Worm (Caenorhabditis elegans): ENCODE data around the gene dhs-22.
A peak's percentile ranks its signal among the peaks of the same experiment; 100 is the strongest.

The dhs-22 gene

ce11 chrV:14414964-14415564 is 6.2 kb downstream of the dhs-22 start, which contains the start of the genes nxf-1 and C15H11.11:
nxf-1 (minus strand) TSS chrV:14415014.
C15H11.11 (plus strand) TSS chrV:14415499.
- peak; percentile 97 for TF ChIP-seq hlh-30 (tag; optimal IDR thresholded peaks at IDR 0.05; ENCODE audit: insufficient read depth)
- TF ChIP-seq unc-42 (tag; optimal IDR thresholded peaks at IDR 0.05): peak; percentile 17
- no peak for TF ChIP-seq che-1 (tag; optimal IDR thresholded peaks at IDR 0.05)
- no peak for TF ChIP-seq ets-4 (tag; optimal IDR thresholded peaks at IDR 0.05)
- no peak for TF ChIP-seq ceh-48 (tag; optimal IDR thresholded peaks at IDR 0.05)
- no peak for TF ChIP-seq npax-4 (tag; optimal IDR thresholded peaks at IDR 0.05)
- TF ChIP-seq K02D7.2 (tag; optimal IDR thresholded peaks at IDR 0.05): no peak
- no peak for TF ChIP-seq pha-2 (tag; optimal IDR thresholded peaks at IDR 0.05)
- TF ChIP-seq madf-2 (tag; optimal IDR thresholded peaks at IDR 0.05): no peak
- TF ChIP-seq ceh-31 (tag; optimal IDR thresholded peaks at IDR 0.05): peak; percentile 6
- no peak for TF ChIP-seq fkh-10 (GFP tag; optimal IDR thresholded peaks at IDR 0.05)
- TF ChIP-seq Y22D7AL.16 (tag; optimal IDR thresholded peaks at IDR 0.05): no peak
- peak; percentile 4 for TF ChIP-seq ceh-30 (tag; optimal IDR thresholded peaks at IDR 0.05)
- no peak for TF ChIP-seq odd-2 (tag; optimal IDR thresholded peaks at IDR 0.05)
- TF ChIP-seq ceh-9 (tag; optimal IDR thresholded peaks at IDR 0.05): no peak
- peak; percentile 2 for TF ChIP-seq nfya-1 (tag; optimal IDR thresholded peaks at IDR 0.05)
- no peak for TF ChIP-seq lim-6 (tag; optimal IDR thresholded peaks at IDR 0.05)
- TF ChIP-seq sox-2 (GFP tag; IDR thresholded peaks at IDR 0.05): no peak

- TF ChIP-seq tbx-7 (tag; optimal IDR thresholded peaks at IDR 0.05) (no peak), C08G9.2 (tag; optimal IDR thresholded peaks at IDR 0.05) (no peak), ceh-48 (tag; optimal IDR thresholded peaks at IDR 0.05) (no peak), zip-5 (tag; optimal IDR thresholded peaks at IDR 0.05) (no peak), unc-55 (GFP tag; optimal IDR thresholded peaks at IDR 0.05) (no peak), hlh-15 (tag; optimal IDR thresholded peaks at IDR 0.05) (no peak), ceh-14 (tag; optimal IDR thresholded peaks at IDR 0.05) (no peak)
Observed at ce11 chrV:14414032-14414431, 7.2 kb downstream of the dhs-22 start.

DNA sequence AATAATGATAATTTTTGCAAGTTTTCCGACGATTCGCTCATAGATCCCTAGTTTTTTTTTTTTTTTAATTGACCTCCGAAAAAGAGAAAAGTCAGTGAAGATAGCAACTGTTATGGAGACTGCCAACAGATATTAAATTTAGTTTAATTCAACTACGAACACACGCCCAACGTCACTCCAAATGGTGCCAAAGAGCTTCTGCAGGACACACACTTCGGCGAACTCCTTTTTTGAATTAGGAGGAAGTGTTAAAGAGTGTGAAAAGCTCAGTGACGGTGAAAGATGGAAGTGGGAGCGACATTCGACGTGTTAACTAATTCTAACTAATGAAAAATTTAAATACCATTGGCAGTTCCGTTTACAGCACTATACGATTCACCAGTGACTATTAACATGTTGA is 9.3 kb downstream of the dhs-22 start:
- TF ChIP-seq ama-1 (optimal IDR thresholded peaks at IDR 0.05): no peak
- no peak for TF ChIP-seq ceh-30 (tag; optimal IDR thresholded peaks at IDR 0.05)
- TF ChIP-seq ceh-19 (GFP tag; optimal IDR thresholded peaks at IDR 0.05): no peak
- no peak for TF ChIP-seq ceh-31 (tag; optimal IDR thresholded peaks at IDR 0.05)
- TF ChIP-seq pqm-1 (tag; optimal IDR thresholded peaks at IDR 0.05): no peak
- no peak for TF ChIP-seq fkh-10 (GFP tag; optimal IDR thresholded peaks at IDR 0.05)
- no peak for TF ChIP-seq npax-4 (tag; optimal IDR thresholded peaks at IDR 0.05)
- TF ChIP-seq ceh-9 (tag; optimal IDR thresholded peaks at IDR 0.05): no peak
- no peak for TF ChIP-seq zip-5 (tag; optimal IDR thresholded peaks at IDR 0.05)
- TF ChIP-seq syd-9 (tag; optimal IDR thresholded peaks at IDR 0.05): no peak
- no peak for TF ChIP-seq ceh-18 (tag; optimal IDR thresholded peaks at IDR 0.05)
- TF ChIP-seq ceh-2 (tag; optimal IDR thresholded peaks at IDR 0.05): no peak
- TF ChIP-seq C38D4.7 (GFP tag; optimal IDR thresholded peaks at IDR 0.05): no peak
- TF ChIP-seq unc-86 (tag; optimal IDR thresholded peaks at IDR 0.05): no peak
- no peak for TF ChIP-seq Y22D7AL.16 (tag; optimal IDR thresholded peaks at IDR 0.05)

DNA sequence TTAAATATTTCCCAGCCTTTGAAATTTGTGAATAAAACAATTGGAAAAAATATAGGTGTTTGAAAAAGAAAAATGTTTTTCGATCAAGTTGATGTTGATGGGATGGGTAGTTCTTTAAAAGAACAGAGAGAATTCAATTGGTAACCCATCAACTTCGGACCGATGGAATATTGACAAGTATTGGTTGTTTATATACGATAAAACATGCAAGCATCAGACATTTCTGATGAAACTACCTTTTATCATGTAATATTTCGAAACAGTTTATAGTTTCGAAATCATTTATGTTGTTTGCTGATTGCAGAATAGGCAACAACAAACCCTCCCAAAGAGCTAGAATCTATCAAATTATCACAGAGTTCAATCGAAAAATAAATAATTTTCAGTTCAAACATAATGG is 11.3 kb downstream of the dhs-22 start:
- TF ChIP-seq Y22D7AL.16 (tag; optimal IDR thresholded peaks at IDR 0.05) (no peak), tbx-7 (tag; optimal IDR thresholded peaks at IDR 0.05) (no peak), K09A11.1 (tag; optimal IDR thresholded peaks at IDR 0.05; ENCODE audit: insufficient read depth) (no peak), ceh-6 (GFP tag; optimal IDR thresholded peaks at IDR 0.05) (no peak), hlh-8 (tag; optimal IDR thresholded peaks at IDR 0.05) (no peak)

DNA sequence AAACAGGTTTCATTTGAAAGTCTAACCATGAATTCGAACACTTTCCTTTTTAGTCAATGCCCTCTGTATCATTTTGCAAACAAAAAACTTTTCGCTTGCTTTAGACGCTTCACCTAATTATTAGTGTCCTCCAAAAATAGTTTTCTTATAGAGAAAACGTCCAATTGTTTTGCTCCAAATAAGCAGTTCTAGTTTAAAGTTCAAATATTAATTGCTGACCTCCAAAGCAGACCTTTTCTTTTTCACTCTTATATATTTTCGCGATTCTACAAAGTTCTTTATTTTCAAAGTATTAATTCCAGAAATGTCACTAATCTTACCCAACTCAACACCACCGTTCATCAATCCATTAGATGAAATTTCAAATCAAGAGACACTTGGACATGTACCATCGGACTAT is 12.5 kb downstream of the dhs-22 start, which contains the start of gene gnrr-2:
TSS of gene gnrr-2 (plus strand) at position 301 of the 400 bp plus-strand sequence.
- TF ChIP-seq fkh-6 (tag; optimal IDR thresholded peaks at IDR 0.05) (no peak), sox-2 (GFP tag; IDR thresholded peaks at IDR 0.05) (no peak), unc-42 (tag; optimal IDR thresholded peaks at IDR 0.05) (no peak), ama-1 (optimal IDR thresholded peaks at IDR 0.05) (no peak), ceh-22 (tag; optimal IDR thresholded peaks at IDR 0.05) (no peak), syd-9 (tag; optimal IDR thresholded peaks at IDR 0.05) (no peak), ttx-3 (tag; optimal IDR thresholded peaks at IDR 0.05) (no peak), lin-11 (tag; optimal IDR thresholded peaks at IDR 0.05) (no peak), ceh-24 (tag; optimal IDR thresholded peaks at IDR 0.05) (no peak), unc-3 (GFP tag; conservative IDR thresholded peaks at IDR 0.05) (no peak), unc-3 (tag; optimal IDR thresholded peaks at IDR 0.05) (no peak), ceh-19 (GFP tag; optimal IDR thresholded peaks at IDR 0.05) (no peak), nhr-232 (tag; optimal IDR thresholded peaks at IDR 0.05) (no peak), Y22D7AL.16 (tag; optimal IDR thresholded peaks at IDR 0.05) (no peak), ceh-14 (tag; optimal IDR thresholded peaks at IDR 0.05) (no peak)

Measured in whole organism, late embryonic.